Worm (Caenorhabditis elegans): ENCODE measurements around the gene mpst-1.

DNA sequence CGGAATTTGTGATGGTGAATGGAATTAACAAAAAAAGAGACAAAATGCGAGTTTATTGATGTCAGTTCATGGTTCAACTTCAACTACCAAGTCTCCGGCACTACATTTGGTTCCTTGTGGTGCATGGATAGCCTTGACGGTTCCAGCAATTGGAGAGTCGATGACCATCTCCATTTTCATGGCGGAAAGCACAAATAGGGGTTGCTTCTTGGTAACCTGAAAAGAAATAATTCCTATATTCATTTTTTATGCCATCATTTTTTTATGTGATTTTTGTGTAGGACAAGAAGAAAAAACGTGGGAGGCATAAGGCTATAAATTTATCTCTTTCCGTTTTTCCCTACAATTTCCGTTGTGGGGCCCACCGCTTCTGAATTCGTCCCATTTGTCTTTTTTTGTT lies 8.8 kb downstream of the mpst-1 start:
- no peak for TF ChIP-seq tbx-11 (GFP tag; IDR thresholded peaks at IDR 0.05)
- no peak for TF ChIP-seq tbx-37 (GFP tag; conservative IDR thresholded peaks at IDR 0.05)
- TF ChIP-seq F13C5.2 (tag; optimal IDR thresholded peaks at IDR 0.05): no peak
- no peak for TF ChIP-seq ama-1 (optimal IDR thresholded peaks at IDR 0.05)
- TF ChIP-seq pes-1 (GFP tag; IDR thresholded peaks at IDR 0.05): no peak
- TF ChIP-seq tra-4 (tag; optimal IDR thresholded peaks at IDR 0.05): no peak
- no peak for TF ChIP-seq flt-1 (GFP tag; IDR thresholded peaks at IDR 0.05)
- no peak for TF ChIP-seq ceh-36 (tag; optimal IDR thresholded peaks at IDR 0.05)
- TF ChIP-seq scrt-1 (GFP tag; IDR thresholded peaks at IDR 0.05): no peak
- no peak for TF ChIP-seq ets-7 (tag; optimal IDR thresholded peaks at IDR 0.05)
- TF ChIP-seq hmbx-1 (tag; optimal IDR thresholded peaks at IDR 0.05): no peak
- no peak for TF ChIP-seq aly-1 (tag; optimal IDR thresholded peaks at IDR 0.05)
- TF ChIP-seq hmg-4 (GFP tag; optimal IDR thresholded peaks at IDR 0.05): no peak
- TF ChIP-seq hnd-1 (tag; optimal IDR thresholded peaks at IDR 0.05): no peak

All from whole organism, early embryonic.